Fruit fly (Drosophila melanogaster) whole organism, embryonic: ENCODE measurements around the gene CG10195.
A peak's percentile ranks its signal among the peaks of the same experiment; 100 is the strongest.

Source experiments
- BEAF-32 ChIP-seq: fragments of 200-800 bp; sonication (Bioruptor generic); optimal IDR thresholded peaks from 3 replicates; lab custom pipeline; 2017; ENCODE audit warnings: missing biosample characterization, missing genetic modification characterization, mild to moderate bottlenecking, moderate library complexity, missing genetic modification reagents
- Bgb ChIP-seq: fragments of 200-800 bp; sonication (Bioruptor generic); IDR thresholded peaks from 2 replicates; pipeline ENCODE4 v1.3.6; 2022; ENCODE audit warnings: missing biosample characterization, missing genetic modification characterization; ENCODE audit not compliant: partially characterized antibody
- CG10321 ChIP-seq: fragments of 200-800 bp; sonication (Bioruptor generic); IDR thresholded peaks from 2 replicates; pipeline ENCODE4 v1.3.6; 2022; ENCODE audit warnings: missing biosample characterization, missing genetic modification characterization
- CG10366 ChIP-seq: fragments of 200-800 bp; sonication (Bioruptor generic); IDR thresholded peaks from 2 replicates; pipeline ENCODE4 v1.3.6; 2022; ENCODE audit warnings: missing biosample characterization, missing genetic modification characterization
- CG13624 ChIP-seq: fragments of 200-800 bp; sonication (Bioruptor generic); optimal IDR thresholded peaks from 2 replicates; lab custom pipeline; 2016; ENCODE audit warnings: missing biosample characterization, missing genetic modification characterization
- CG16813 ChIP-seq: fragments of 200-800 bp; sonication (Bioruptor generic); IDR thresholded peaks from 3 replicates; pipeline ENCODE4 v1.3.6; 2022; ENCODE audit warnings: missing biosample characterization, missing genetic modification characterization; ENCODE audit not compliant: partially characterized antibody
- CG17186 ChIP-seq: fragments of 200-800 bp; sonication (Bioruptor generic); optimal IDR thresholded peaks from 3 replicates; lab custom pipeline; 2017; ENCODE audit warnings: missing biosample characterization, missing genetic modification reagents, missing genetic modification characterization
- CG18764 ChIP-seq: fragments of 200-800 bp; sonication (Bioruptor generic); optimal IDR thresholded peaks from 3 replicates; lab custom pipeline; 2016; ENCODE audit warnings: missing biosample characterization, missing genetic modification characterization
- CG2116 ChIP-seq: fragments of 200-800 bp; sonication (Bioruptor generic); optimal IDR thresholded peaks from 3 replicates; lab custom pipeline; 2018; ENCODE audit warnings: missing biosample characterization, mild to moderate bottlenecking, missing genetic modification characterization
- CG30403 ChIP-seq: fragments of 200-800 bp; sonication (Bioruptor generic); optimal IDR thresholded peaks from 3 replicates; lab custom pipeline; 2016; ENCODE audit warnings: missing biosample characterization, missing genetic modification characterization
- CG32767 ChIP-seq: fragments of 200-800 bp; sonication (Bioruptor generic); IDR thresholded peaks from 2 replicates; pipeline ENCODE4 v1.3.6; 2022; ENCODE audit warnings: missing biosample characterization, missing genetic modification characterization
- CG3281 ChIP-seq: fragments of 200-800 bp; sonication (Bioruptor generic); optimal IDR thresholded peaks from 3 replicates; lab custom pipeline; 2017; ENCODE audit warnings: missing biosample characterization, mild to moderate bottlenecking, missing genetic modification characterization
- CG34224 ChIP-seq: fragments of 200-800 bp; sonication (Bioruptor generic); IDR thresholded peaks from 3 replicates; pipeline ENCODE4 v1.3.6; 2022; ENCODE audit warnings: missing biosample characterization, missing genetic modification characterization; ENCODE audit not compliant: partially characterized antibody
- CG3847 ChIP-seq: fragments of 200-800 bp; sonication (Bioruptor generic); IDR thresholded peaks from 2 replicates; pipeline ENCODE4 v1.3.6; 2022; ENCODE audit warnings: missing biosample characterization, missing genetic modification characterization
- CG42726 ChIP-seq: fragments of 200-800 bp; sonication (Bioruptor generic); IDR thresholded peaks from 2 replicates; pipeline ENCODE4 v1.3.6; 2022; ENCODE audit warnings: missing biosample characterization, missing genetic modification characterization; ENCODE audit not compliant: partially characterized antibody
- CG6791 ChIP-seq: fragments of 200-800 bp; sonication (Bioruptor generic); IDR thresholded peaks from 3 replicates; pipeline ENCODE4 v1.3.6; 2022; ENCODE audit warnings: missing biosample characterization, missing genetic modification characterization; ENCODE audit not compliant: partially characterized antibody
- CG9797 ChIP-seq: fragments of 200-800 bp; sonication (Bioruptor generic); optimal IDR thresholded peaks from 3 replicates; lab custom pipeline; 2018; ENCODE audit warnings: missing biosample characterization, mild to moderate bottlenecking, missing genetic modification characterization
- Dad ChIP-seq: fragments of 200-800 bp; sonication (Bioruptor generic); optimal IDR thresholded peaks from 3 replicates; lab custom pipeline; 2016; ENCODE audit warnings: missing biosample characterization, missing genetic modification characterization
- Deaf1 ChIP-seq: fragments of 200-800 bp; optimal IDR thresholded peaks from 3 replicates; lab custom pipeline; 2019; ENCODE audit warnings: missing biosample characterization, mild to moderate bottlenecking, missing genetic modification characterization, moderate library complexity
- Dll ChIP-seq: fragments of 200-800 bp; sonication (Bioruptor generic); IDR thresholded peaks from 4 replicates; pipeline ENCODE4 v1.3.6; 2022; ENCODE audit warnings: missing biosample characterization, missing genetic modification characterization; ENCODE audit not compliant: partially characterized antibody
- Doc3 ChIP-seq: fragments of 200-800 bp; sonication (Bioruptor generic); IDR thresholded peaks from 3 replicates; pipeline ENCODE4 v1.3.6; 2022; ENCODE audit warnings: missing biosample characterization, missing genetic modification characterization; ENCODE audit not compliant: partially characterized antibody
- Ets97D ChIP-seq: fragments of 200-800 bp; sonication (Bioruptor generic); optimal IDR thresholded peaks from 3 replicates; lab custom pipeline; 2016; ENCODE audit warnings: missing biosample characterization, missing genetic modification characterization
- Fer3 ChIP-seq: fragments of 200-800 bp; sonication (Bioruptor generic); optimal IDR thresholded peaks from 2 replicates; lab custom pipeline; 2018; ENCODE audit warnings: missing biosample characterization, mild to moderate bottlenecking, missing genetic modification characterization, moderate library complexity
- HLH4C ChIP-seq: fragments of 200-800 bp; sonication (Bioruptor generic); IDR thresholded peaks from 3 replicates; pipeline ENCODE4 v1.3.6; 2022; ENCODE audit warnings: missing biosample characterization, missing genetic modification characterization; ENCODE audit not compliant: partially characterized antibody
- MBD-R2 ChIP-seq: fragments of 200-800 bp; sonication (Bioruptor generic); IDR thresholded peaks from 2 replicates; pipeline ENCODE4 v1.3.6; 2022; ENCODE audit warnings: missing biosample characterization, missing genetic modification characterization
- Med ChIP-seq: fragments of 200-800 bp; sonication (Bioruptor generic); peaks from one replicate; lab custom pipeline; 2016; ENCODE audit warnings: missing biosample characterization, missing genetic modification characterization, mild to moderate bottlenecking, inconsistent platforms, moderate library complexity
- NC2α ChIP-seq: fragments of 200-800 bp; sonication (Bioruptor generic); optimal IDR thresholded peaks from 2 replicates; lab custom pipeline; 2016; ENCODE audit warnings: missing biosample characterization, missing genetic modification characterization
- Opbp ChIP-seq: fragments of 200-800 bp; sonication (Bioruptor generic); IDR thresholded peaks from 3 replicates; pipeline ENCODE4 v1.3.6; 2022; ENCODE audit warnings: missing biosample characterization, missing genetic modification characterization; ENCODE audit not compliant: partially characterized antibody
- Rfx ChIP-seq: fragments of 200-800 bp; sonication (Bioruptor generic); IDR thresholded peaks from 2 replicates; pipeline ENCODE4 v1.3.6; 2022; ENCODE audit warnings: missing biosample characterization, missing genetic modification characterization
- Sin3A ChIP-seq: fragments of >200 bp; optimal IDR thresholded peaks from 2 replicates; lab custom pipeline; 2018
- Sry-δ ChIP-seq: fragments of 200-800 bp; sonication (Bioruptor generic); optimal IDR thresholded peaks from 2 replicates; lab custom pipeline; 2016; ENCODE audit warnings: missing biosample characterization, missing genetic modification characterization
- Xbp1 ChIP-seq: fragments of 200-800 bp; sonication (Bioruptor generic); optimal IDR thresholded peaks from 3 replicates; lab custom pipeline; 2016; ENCODE audit warnings: missing biosample characterization, mild to moderate bottlenecking, missing genetic modification characterization
- ab ChIP-seq: fragments of 200-800 bp; sonication (Bioruptor generic); optimal IDR thresholded peaks from 2 replicates; lab custom pipeline; 2016; ENCODE audit warnings: missing biosample characterization, missing genetic modification characterization
- bbx ChIP-seq: fragments of 200-800 bp; sonication (Bioruptor generic); IDR thresholded peaks from 2 replicates; pipeline ENCODE4 v1.3.6; 2022; ENCODE audit warnings: missing biosample characterization, missing genetic modification characterization; ENCODE audit not compliant: partially characterized antibody
- crol ChIP-seq: fragments of 200-800 bp; sonication (Bioruptor generic); IDR thresholded peaks from 2 replicates; pipeline ENCODE4 v1.3.6; 2022; ENCODE audit warnings: missing biosample characterization, missing genetic modification characterization
- dimm ChIP-seq: fragments of 200-800 bp; sonication (Bioruptor generic); IDR thresholded peaks from 2 replicates; pipeline ENCODE4 v1.3.6; 2022; ENCODE audit warnings: missing biosample characterization, missing genetic modification characterization
- hb ChIP-seq: fragments of 200-800 bp; sonication (Bioruptor generic); IDR thresholded peaks from 3 replicates; pipeline ENCODE4 v1.3.6; 2022; ENCODE audit warnings: missing biosample characterization, missing genetic modification characterization; ENCODE audit not compliant: partially characterized antibody
- hbn ChIP-seq: fragments of 200-800 bp; sonication (Bioruptor generic); IDR thresholded peaks from 2 replicates; pipeline ENCODE4 v1.3.6; 2022; ENCODE audit warnings: missing biosample characterization, missing genetic modification characterization; ENCODE audit not compliant: partially characterized antibody
- inv ChIP-seq: fragments of 200-800 bp; sonication (Bioruptor generic); IDR thresholded peaks from 2 replicates; pipeline ENCODE4 v1.3.6; 2022; ENCODE audit warnings: missing biosample characterization, missing genetic modification characterization; ENCODE audit not compliant: partially characterized antibody
- luna ChIP-seq: fragments of 200-800 bp; sonication (Bioruptor generic); optimal IDR thresholded peaks from 2 replicates; lab custom pipeline; 2016; ENCODE audit warnings: missing biosample characterization, missing genetic modification characterization
- mld ChIP-seq: fragments of 200-800 bp; sonication (Bioruptor generic); IDR thresholded peaks from 3 replicates; pipeline ENCODE4 v1.3.6; 2022; ENCODE audit warnings: missing biosample characterization, missing genetic modification characterization; ENCODE audit not compliant: partially characterized antibody
- pzg ChIP-seq: fragments of 200-800 bp; sonication (Bioruptor generic); optimal IDR thresholded peaks from 3 replicates; lab custom pipeline; 2018; ENCODE audit warnings: missing biosample characterization, mild to moderate bottlenecking, missing genetic modification characterization, moderate library complexity
- sc ChIP-seq, 3 experiments: fragments of >200 bp in 2 of 3; fragments of 200-800 bp in 1 of 3; sonication (Bioruptor generic) in 1 of 3; optimal IDR thresholded peaks; 2 replicates in 2 of 3; 3 replicates in 1 of 3; lab custom pipeline; 2017; ENCODE audit warnings: mild to moderate bottlenecking in 1 of 3, missing biosample characterization in 1 of 3, missing genetic modification characterization in 1 of 3, missing genetic modification reagents in 1 of 3
- scrt ChIP-seq: fragments of 200-800 bp; sonication (Bioruptor generic); optimal IDR thresholded peaks from 2 replicates; lab custom pipeline; 2018; ENCODE audit warnings: missing biosample characterization, mild to moderate bottlenecking, missing genetic modification characterization, moderate library complexity
- sisA ChIP-seq: fragments of 200-800 bp; sonication (Bioruptor generic); IDR thresholded peaks from 2 replicates; pipeline ENCODE4 v1.3.6; 2022; ENCODE audit warnings: missing biosample characterization, missing genetic modification characterization
- slbo ChIP-seq: fragments of 200-800 bp; sonication (Bioruptor generic); IDR thresholded peaks from 2 replicates; pipeline ENCODE4 v1.3.6; 2022; ENCODE audit warnings: missing biosample characterization, missing genetic modification characterization
- stwl ChIP-seq: fragments of 200-800 bp; sonication (Bioruptor generic); optimal IDR thresholded peaks from 3 replicates; lab custom pipeline; 2018; ENCODE audit warnings: missing biosample characterization, mild to moderate bottlenecking, missing genetic modification characterization, moderate library complexity
- unc-4 ChIP-seq: fragments of 200-800 bp; sonication (Bioruptor generic); IDR thresholded peaks from 2 replicates; pipeline ENCODE4 v1.3.6; 2022; ENCODE audit warnings: missing biosample characterization, missing genetic modification characterization; ENCODE audit not compliant: partially characterized antibody

CG10195 gene

dm6 chr2L:19497983-19498382 is 13.5 kb upstream of the CG10195 start, which contains the start of gene Top3alpha (continued):
- TF ChIP-seq Sry-δ (GFP tag; lab: Kevin White, UChicago) (peak; percentile 66), inv (GFP tag; lab: Robert Waterston, UW) (peak; percentile 25; the same call in 1 of the 2 replicates), luna (no peak), Rfx (GFP tag; lab: Robert Waterston, UW) (no peak), mld (GFP tag; lab: Robert Waterston, UW) (0 out of 3 replicates have a peak, but pooled peaks have one; percentile 27), CG3847 (GFP tag; lab: Robert Waterston, UW) (peak; percentile 35; the same call in 1 of the 2 replicates), Bgb (GFP tag; lab: Robert Waterston, UW) (peak; percentile 74), Dad (GFP tag; lab: Kevin White, UChicago) (no peak), CG30403 (GFP tag; lab: Kevin White, UChicago) (no peak), Xbp1 (GFP tag; lab: Kevin White, UChicago) (no peak), CG10321 (GFP tag; lab: Robert Waterston, UW) (no peak), stwl (peak; percentile 49), Dll (peak; percentile 76), scrt (GFP tag; lab: Kevin White, UChicago) (no peak), slbo (GFP tag; lab: Robert Waterston, UW) (no peak), CG3281 (GFP tag; lab: Kevin White, UChicago) (no peak), dimm (GFP tag; lab: Robert Waterston, UW) (no peak), CG10366 (GFP tag; lab: Robert Waterston, UW) (no peak), Deaf1 (tag; lab: Kevin White, UChicago) (no peak), CG2116 (GFP tag; lab: Kevin White, UChicago) (peak; percentile 90), bbx (GFP tag; lab: Robert Waterston, UW) (peak; percentile 78; the same call in 1 of the 2 replicates), CG13624 (peak; percentile 30), BEAF-32 (GFP tag; lab: Kevin White, UChicago) (peak; percentile 65), ab (GFP tag; lab: Kevin White, UChicago) (no peak), unc-4 (GFP tag; lab: Robert Waterston, UW) (peak; percentile 70), sc (optimal IDR thresholded peaks at IDR 0.05; lab: Kevin White, UChicago) (no peak), sc (GFP tag; optimal IDR thresholded peaks at IDR 0.05; lab: Kevin White, UChicago) (no peak), NC2α (GFP tag; lab: Kevin White, UChicago) (no peak), Med (GFP tag; lab: Kevin White, UChicago) (peak; percentile 59), Sin3A (lab: Kevin White, UChicago) (peak; percentile 48), sisA (no peak), CG34224 (GFP tag; lab: Robert Waterston, UW) (peak; percentile 80), Doc3 (GFP tag; lab: Robert Waterston, UW) (peak; percentile 58), Ets97D (GFP tag; lab: Kevin White, UChicago) (peak; percentile 36), MBD-R2 (GFP tag; lab: Robert Waterston, UW) (peak; percentile 71; the same call in 1 of the 2 replicates), hb (peak; percentile 71; the same call in 2 of the 3 replicates), Fer3 (tag; lab: Kevin White, UChicago) (no peak), CG9797 (peak; percentile 79), CG6791 (GFP tag; lab: Robert Waterston, UW) (peak; percentile 68), hbn (GFP tag; lab: Robert Waterston, UW) (peak; percentile 57), CG32767 (GFP tag; lab: Robert Waterston, UW) (no peak), CG42726 (GFP tag; lab: Robert Waterston, UW) (peak; percentile 14; the same call in 1 of the 2 replicates), crol (GFP tag; lab: Robert Waterston, UW) (no peak), CG17186 (peak; percentile 72), Opbp (peak; percentile 75), pzg (GFP tag; lab: Kevin White, UChicago) (peak; percentile 83), CG16813 (GFP tag; lab: Robert Waterston, UW) (peak; percentile 64), HLH4C (GFP tag; lab: Robert Waterston, UW) (peak; percentile 81), CG18764 (no peak)
